Worm (Caenorhabditis elegans) whole organism, L1 larva: ENCODE results near the gene agr-1.

Experiments used
- C04F5.9 ChIP-seq: sonication (generic microtip); optimal IDR thresholded peaks from 2 replicates; lab custom pipeline; 2016; ENCODE audit warnings: missing genetic modification characterization, missing compliant biosample characterization
- C16A3.4 ChIP-seq: fragments of 150-350 bp; optimal IDR thresholded peaks from 2 replicates; lab custom pipeline; 2014; ENCODE audit warnings: missing biosample characterization, missing genetic modification characterization
- F16B12.6 ChIP-seq: fragments of 150-350 bp; optimal IDR thresholded peaks from 2 replicates; lab custom pipeline; 2014; ENCODE audit warnings: missing biosample characterization, missing genetic modification characterization
- Y116A8C.19 ChIP-seq: sonication (generic microtip); optimal IDR thresholded peaks from 2 replicates; lab custom pipeline; 2016; ENCODE audit warnings: missing compliant biosample characterization, missing genetic modification characterization, borderline replicate concordance
- aha-1 ChIP-seq: fragments of 150-350 bp; optimal IDR thresholded peaks from 2 replicates; lab custom pipeline; 2014; ENCODE audit warnings: missing biosample characterization, missing genetic modification characterization
- alr-1 ChIP-seq: fragments of 200-800 bp; sonication (Bioruptor generic); optimal IDR thresholded peaks from 2 replicates; lab custom pipeline; 2018; ENCODE audit warnings: borderline replicate concordance, mild to moderate bottlenecking, missing genetic modification characterization, missing compliant biosample characterization
- aly-2 ChIP-seq: fragments of 150-350 bp; optimal IDR thresholded peaks from 2 replicates; lab custom pipeline; 2014; ENCODE audit warnings: missing biosample characterization, missing genetic modification characterization
- blmp-1 ChIP-seq: fragments of 150-350 bp; optimal IDR thresholded peaks from 2 replicates; lab custom pipeline; 2014; ENCODE audit warnings: missing biosample characterization, missing genetic modification characterization
- ceh-63 ChIP-seq: fragments of 200-800 bp; sonication (Bioruptor generic); optimal IDR thresholded peaks from 2 replicates; lab custom pipeline; 2018; ENCODE audit warnings: mild to moderate bottlenecking, missing genetic modification characterization, missing compliant biosample characterization
- ceh-8 ChIP-seq: fragments of 200-800 bp; sonication (Bioruptor generic); optimal IDR thresholded peaks from 2 replicates; lab custom pipeline; 2018; ENCODE audit warnings: mild to moderate bottlenecking, missing genetic modification characterization, moderate library complexity, missing compliant biosample characterization
- ceh-88 ChIP-seq: fragments of 200-800 bp; sonication (Bioruptor generic); IDR thresholded peaks from 2 replicates; pipeline ENCODE4 v1.3.6; 2022; ENCODE audit warnings: missing genetic modification characterization, missing compliant biosample characterization
- ceh-90 ChIP-seq: sonication (generic microtip); optimal IDR thresholded peaks from 2 replicates; lab custom pipeline; 2016; ENCODE audit warnings: missing genetic modification characterization, missing compliant biosample characterization
- dpl-1 ChIP-seq, 3 experiments: fragments of 150-350 bp in 2 of 3; sonication (generic microtip) in 1 of 3; optimal IDR thresholded peaks; 2 replicates each; lab custom pipeline; 2014 to 2017; ENCODE audit warnings: missing biosample characterization in 3 of 3, missing genetic modification characterization in 3 of 3, missing genetic modification reagents in 3 of 3
- efl-1 ChIP-seq, 4 experiments: fragments of 150-350 bp; optimal IDR thresholded peaks in 3 of 4; peaks in 1 of 4; 1 replicate in 1 of 4; 2 replicates in 3 of 4; lab custom pipeline; 2014; ENCODE audit warnings: missing biosample characterization in 2 of 4, missing genetic modification characterization in 2 of 4, missing genetic modification reagents in 2 of 4
- ets-5 ChIP-seq: fragments of 200-800 bp; sonication (Bioruptor generic); IDR thresholded peaks from 2 replicates; pipeline ENCODE4 v1.3.6; 2022; ENCODE audit warnings: missing genetic modification characterization, missing compliant biosample characterization
- fkh-10 ChIP-seq: sonication (generic microtip); optimal IDR thresholded peaks from 2 replicates; lab custom pipeline; 2017; ENCODE audit warnings: missing biosample characterization, missing genetic modification reagents, missing genetic modification characterization
- fkh-8 ChIP-seq: sonication (generic microtip); optimal IDR thresholded peaks from 2 replicates; lab custom pipeline; 2016; ENCODE audit warnings: mild to moderate bottlenecking, missing genetic modification characterization, missing compliant biosample characterization
- fos-1 ChIP-seq: fragments of 150-350 bp; optimal IDR thresholded peaks from 2 replicates; lab custom pipeline; 2014; ENCODE audit warnings: missing biosample characterization, missing genetic modification characterization
- grh-1 ChIP-seq: fragments of 200-800 bp; sonication (Bioruptor generic); IDR thresholded peaks from 2 replicates; pipeline ENCODE4 v1.3.6; 2022; ENCODE audit warnings: missing genetic modification reagents, missing genetic modification characterization, missing compliant biosample characterization
- hlh-17 ChIP-seq: fragments of 200-800 bp; sonication (Bioruptor generic); optimal IDR thresholded peaks from 2 replicates; lab custom pipeline; 2018; ENCODE audit warnings: missing genetic modification characterization, mild to moderate bottlenecking, missing compliant biosample characterization, moderate library complexity, borderline replicate concordance
- hpl-2 ChIP-seq: fragments of 150-350 bp; optimal IDR thresholded peaks from 2 replicates; lab custom pipeline; 2014; ENCODE audit warnings: missing biosample characterization, missing genetic modification reagents, missing genetic modification characterization
- isw-1 ChIP-seq: fragments of 200-800 bp; sonication (Bioruptor generic); IDR thresholded peaks from 2 replicates; pipeline ENCODE4 v1.3.6; 2022; ENCODE audit warnings: missing genetic modification characterization, missing compliant biosample characterization
- lin-13 ChIP-seq: fragments of 150-350 bp; optimal IDR thresholded peaks from 2 replicates; lab custom pipeline; 2014; ENCODE audit warnings: missing biosample characterization, missing genetic modification reagents, missing genetic modification characterization
- lin-14 ChIP-seq: fragments of 200-800 bp; sonication (Bioruptor generic); optimal IDR thresholded peaks from 2 replicates; lab custom pipeline; 2018; ENCODE audit warnings: mild to moderate bottlenecking, missing genetic modification characterization, moderate library complexity, missing compliant biosample characterization
- lin-15B ChIP-seq: fragments of 150-350 bp; sonication (generic microtip); optimal IDR thresholded peaks from 3 replicates; lab custom pipeline; 2014; ENCODE audit warnings: missing biosample characterization, missing genetic modification characterization
- lir-3 ChIP-seq: sonication (generic microtip); optimal IDR thresholded peaks from 2 replicates; lab custom pipeline; 2016; ENCODE audit warnings: mild to moderate bottlenecking, missing genetic modification characterization, moderate library complexity, missing compliant biosample characterization; ENCODE audit not compliant: poor library complexity
- lsy-2 ChIP-seq, 2 experiments: fragments of 150-350 bp; optimal IDR thresholded peaks; 2 replicates each; lab custom pipeline; 2014; ENCODE audit warnings: missing biosample characterization in 2 of 2, missing genetic modification characterization in 2 of 2
- mdl-1 ChIP-seq, 2 experiments: fragments of 150-350 bp; optimal IDR thresholded peaks; 2 replicates each; lab custom pipeline; 2014 to 2017; ENCODE audit warnings: missing biosample characterization in 2 of 2, missing genetic modification characterization in 2 of 2, inconsistent platforms in 1 of 2
- mef-2 ChIP-seq: fragments of 150-350 bp; optimal IDR thresholded peaks from 2 replicates; lab custom pipeline; 2014; ENCODE audit warnings: missing biosample characterization, missing genetic modification characterization
- nhr-11 ChIP-seq: fragments of 150-350 bp; optimal IDR thresholded peaks from 2 replicates; lab custom pipeline; 2014; ENCODE audit warnings: missing biosample characterization, missing genetic modification characterization
- nhr-12 ChIP-seq: sonication (generic microtip); optimal IDR thresholded peaks from 2 replicates; lab custom pipeline; 2017; ENCODE audit warnings: missing biosample characterization, missing genetic modification characterization
- nhr-19 ChIP-seq: fragments of 200-800 bp; sonication (Bioruptor generic); conservative IDR thresholded peaks from 2 replicates; pipeline ENCODE4 v1.3.6; 2022; ENCODE audit warnings: missing genetic modification characterization, missing compliant biosample characterization
- nhr-20 ChIP-seq: sonication (generic microtip); optimal IDR thresholded peaks from 2 replicates; lab custom pipeline; 2016; ENCODE audit warnings: mild to moderate bottlenecking, missing genetic modification characterization, missing compliant biosample characterization
- nhr-237 ChIP-seq: fragments of 150-350 bp; optimal IDR thresholded peaks from 2 replicates; lab custom pipeline; 2014; ENCODE audit warnings: missing biosample characterization, missing genetic modification characterization
- nhr-28 ChIP-seq: fragments of 150-350 bp; optimal IDR thresholded peaks from 2 replicates; lab custom pipeline; 2014; ENCODE audit warnings: missing biosample characterization, missing genetic modification characterization
- nhr-47 ChIP-seq: sonication (generic microtip); optimal IDR thresholded peaks from 2 replicates; lab custom pipeline; 2016; ENCODE audit warnings: mild to moderate bottlenecking, missing genetic modification characterization, moderate library complexity, missing compliant biosample characterization
- nhr-71 ChIP-seq: sonication (generic microtip); optimal IDR thresholded peaks from 2 replicates; lab custom pipeline; 2016; ENCODE audit warnings: mild to moderate bottlenecking, missing genetic modification characterization, moderate library complexity, missing compliant biosample characterization
- nhr-77 ChIP-seq: fragments of 150-350 bp; optimal IDR thresholded peaks from 2 replicates; lab custom pipeline; 2014; ENCODE audit warnings: missing biosample characterization, missing genetic modification characterization
- nhr-85 ChIP-seq: sonication (generic microtip); peaks from one replicate; lab custom pipeline; 2016; ENCODE audit warnings: missing genetic modification characterization, inconsistent platforms, missing compliant biosample characterization
- nhr-90 ChIP-seq: sonication (generic microtip); optimal IDR thresholded peaks from 2 replicates; lab custom pipeline; 2016; ENCODE audit warnings: mild to moderate bottlenecking, missing genetic modification characterization, missing compliant biosample characterization; ENCODE audit not compliant: poor library complexity
- pag-3 ChIP-seq: sonication (generic microtip); optimal IDR thresholded peaks from 2 replicates; lab custom pipeline; 2017; ENCODE audit warnings: missing genetic modification characterization, mild to moderate bottlenecking, missing compliant biosample characterization, antibody characterized with exemption, borderline replicate concordance; ENCODE audit not compliant: insufficient read depth
- pax-3 ChIP-seq: fragments of 200-800 bp; sonication (Bioruptor generic); optimal IDR thresholded peaks from 2 replicates; lab custom pipeline; 2018; ENCODE audit warnings: mild to moderate bottlenecking, missing genetic modification characterization, moderate library complexity, missing compliant biosample characterization
- pqm-1 ChIP-seq: sonication (generic microtip); optimal IDR thresholded peaks from 3 replicates; lab custom pipeline; 2017; ENCODE audit warnings: missing biosample characterization, missing genetic modification characterization
- skn-1 ChIP-seq: fragments of 150-350 bp; optimal IDR thresholded peaks from 2 replicates; lab custom pipeline; 2014; ENCODE audit warnings: missing biosample characterization, missing genetic modification characterization
- snpc-4 ChIP-seq: fragments of 150-350 bp; optimal IDR thresholded peaks from 2 replicates; lab custom pipeline; 2014; ENCODE audit warnings: missing biosample characterization, missing genetic modification characterization
- swsn-7 ChIP-seq: sonication (generic microtip); optimal IDR thresholded peaks from 2 replicates; lab custom pipeline; 2016; ENCODE audit warnings: missing genetic modification characterization, missing compliant biosample characterization
- unc-130 ChIP-seq: fragments of 150-350 bp; optimal IDR thresholded peaks from 2 replicates; lab custom pipeline; 2017; ENCODE audit warnings: missing biosample characterization, missing genetic modification characterization, inconsistent platforms
- unc-62 ChIP-seq: fragments of 150-350 bp; optimal IDR thresholded peaks from 2 replicates; lab custom pipeline; 2014; ENCODE audit warnings: missing biosample characterization, missing genetic modification reagents, missing genetic modification characterization
- unc-98 ChIP-seq: fragments of 200-800 bp; sonication (Bioruptor generic); IDR thresholded peaks from 2 replicates; pipeline ENCODE4 v1.3.6; 2022; ENCODE audit warnings: missing genetic modification characterization, missing compliant biosample characterization
- vab-15 ChIP-seq: sonication (generic microtip); optimal IDR thresholded peaks from 2 replicates; lab custom pipeline; 2017; ENCODE audit warnings: missing genotype, mild to moderate bottlenecking, missing genetic modification characterization, missing compliant biosample characterization
- zag-1 ChIP-seq: fragments of 150-350 bp; optimal IDR thresholded peaks from 2 replicates; lab custom pipeline; 2014; ENCODE audit warnings: missing biosample characterization, missing genetic modification characterization
- zip-4 ChIP-seq: fragments of 200-800 bp; sonication (Bioruptor generic); optimal IDR thresholded peaks from 2 replicates; lab custom pipeline; 2018; ENCODE audit warnings: mild to moderate bottlenecking, missing genetic modification characterization, moderate library complexity, missing compliant biosample characterization
- ztf-11 ChIP-seq, 2 experiments: sonication (generic microtip); optimal IDR thresholded peaks; 2 replicates each; lab custom pipeline; 2016 to 2017; ENCODE audit warnings: missing genetic modification characterization in 2 of 2, missing biosample characterization in 1 of 2, missing compliant biosample characterization in 1 of 2

agr-1 gene

ce11 chrII:6822347-6822746 lies 47.4 kb upstream of the agr-1 start:
- TF ChIP-seq unc-98 (GFP tag; lab: Robert Waterston, UW): no peak
- TF ChIP-seq ceh-8 (GFP tag; lab: Kevin White, UChicago): no peak
- TF ChIP-seq mef-2 (tag; lab: Kevin White, UChicago): no peak
- no peak for TF ChIP-seq Y116A8C.19 (tag; lab: Kevin White, UChicago)
- peak; percentile 19 for TF ChIP-seq swsn-7 (tag; lab: Kevin White, UChicago)
- TF ChIP-seq efl-1 (optimal IDR thresholded peaks at IDR 0.05; lab: Kevin White, UChicago): peak; percentile 15 to 23
- no peak for TF ChIP-seq efl-1 (GFP tag; optimal IDR thresholded peaks at IDR 0.05 in 1 of 2; lab: Kevin White, UChicago)
- TF ChIP-seq aha-1 (tag; lab: Kevin White, UChicago): no peak
- TF ChIP-seq ceh-90: no peak
- no peak for TF ChIP-seq vab-15
- TF ChIP-seq nhr-71 (tag; lab: Kevin White, UChicago): peak; percentile 78
- TF ChIP-seq nhr-12 (tag; lab: Kevin White, UChicago): no peak
- no peak for TF ChIP-seq aly-2 (tag; lab: Kevin White, UChicago)
- peak; percentile 14 for TF ChIP-seq nhr-11 (tag; lab: Kevin White, UChicago)
- TF ChIP-seq blmp-1: peak; percentile 94
- TF ChIP-seq lsy-2 (tag; optimal IDR thresholded peaks at IDR 0.05; lab: Kevin White, UChicago): peak; percentile 41 to 70
- TF ChIP-seq isw-1 (GFP tag; lab: Robert Waterston, UW): no peak
- TF ChIP-seq ztf-11 (tag; optimal IDR thresholded peaks at IDR 0.05; lab: Kevin White, UChicago): no peak
- peak; percentile 41 for TF ChIP-seq C16A3.4 (tag; lab: Kevin White, UChicago)
- TF ChIP-seq snpc-4 (tag; lab: Kevin White, UChicago): peak; percentile 24
- TF ChIP-seq pqm-1 (tag; lab: Kevin White, UChicago): no peak
- no peak for TF ChIP-seq C04F5.9 (tag; lab: Kevin White, UChicago)
- no peak for TF ChIP-seq nhr-77
- TF ChIP-seq dpl-1 (GFP tag; optimal IDR thresholded peaks at IDR 0.05; lab: Kevin White, UChicago): peak in 2 of 3 experiments; percentile 7 to 10
- TF ChIP-seq skn-1 (tag; lab: Kevin White, UChicago): no peak
- TF ChIP-seq nhr-20 (tag; lab: Kevin White, UChicago): peak; percentile 81
- TF ChIP-seq nhr-237: peak; percentile 4
- no peak for TF ChIP-seq F16B12.6 (tag; lab: Kevin White, UChicago)
- peak; percentile 96 for TF ChIP-seq nhr-85 (tag; lab: Kevin White, UChicago)
- no peak for TF ChIP-seq unc-62 (GFP tag; lab: Kevin White, UChicago)
- TF ChIP-seq lir-3 (tag; lab: Kevin White, UChicago): no peak
- no peak for TF ChIP-seq zag-1 (tag; lab: Kevin White, UChicago)
- no peak for TF ChIP-seq nhr-28 (tag; lab: Kevin White, UChicago)
- peak; percentile 94 for TF ChIP-seq lin-14 (GFP tag; lab: Kevin White, UChicago)
- no peak for TF ChIP-seq grh-1 (GFP tag; lab: Robert Waterston, UW)
- no peak for TF ChIP-seq hpl-2 (GFP tag; lab: Kevin White, UChicago)
- no peak for TF ChIP-seq fkh-10 (GFP tag; lab: Kevin White, UChicago)
- TF ChIP-seq alr-1 (tag; lab: Kevin White, UChicago): no peak
- no peak for TF ChIP-seq lin-15B (tag; lab: Kevin White, UChicago)
- peak; percentile 13 for TF ChIP-seq nhr-90 (tag; lab: Kevin White, UChicago)
- TF ChIP-seq zip-4: no peak
- peak; percentile 80 for TF ChIP-seq pag-3 (tag; lab: Kevin White, UChicago)
- peak; percentile 28 for TF ChIP-seq unc-130
- TF ChIP-seq nhr-19 (GFP tag; lab: Robert Waterston, UW): peak; percentile 42
- TF ChIP-seq fos-1 (tag; lab: Kevin White, UChicago): peak; percentile 31
- no peak for TF ChIP-seq lin-13 (GFP tag; lab: Kevin White, UChicago)
- no peak for TF ChIP-seq pax-3 (tag; lab: Kevin White, UChicago)
- no peak for TF ChIP-seq fkh-8 (tag; lab: Kevin White, UChicago)
- peak in 1 of 2 experiments; percentile 44 for TF ChIP-seq mdl-1 (tag; optimal IDR thresholded peaks at IDR 0.05; lab: Kevin White, UChicago)
- no peak for TF ChIP-seq nhr-47
- TF ChIP-seq hlh-17 (GFP tag; lab: Kevin White, UChicago): no peak
- no peak for TF ChIP-seq ets-5 (GFP tag; lab: Robert Waterston, UW)
- no peak for TF ChIP-seq ceh-88 (GFP tag; lab: Robert Waterston, UW)
- no peak for TF ChIP-seq ceh-63 (GFP tag; lab: Kevin White, UChicago)
